Worm (Caenorhabditis elegans) whole organism, late embryonic: ENCODE measurements around the gene col-179.

Experiments used
- ama-1 ChIP-seq: fragments of 150-350 bp; optimal IDR thresholded peaks from 2 replicates; lab custom pipeline; 2014
- nhr-11 ChIP-seq: fragments of 150-350 bp; optimal IDR thresholded peaks from 2 replicates; lab custom pipeline; 2014; ENCODE audit warnings: missing biosample characterization, missing genetic modification characterization
- nhr-232 ChIP-seq: sonication (generic microtip); optimal IDR thresholded peaks from 2 replicates; lab custom pipeline; 2016; ENCODE audit warnings: missing genetic modification characterization, missing compliant biosample characterization
- odd-2 ChIP-seq: sonication (generic microtip); optimal IDR thresholded peaks from 2 replicates; lab custom pipeline; 2017; ENCODE audit warnings: antibody characterized with exemption, mild to moderate bottlenecking, missing genetic modification characterization, missing compliant biosample characterization

ce11 chrX:11241479-11241878, 40.2 kb downstream of the col-179 start:
- TF ChIP-seq nhr-232 (no peak), nhr-11 (tag; lab: Kevin White, UChicago) (no peak), odd-2 (tag; lab: Kevin White, UChicago) (no peak), ama-1 (no peak)
